Fruit fly (Drosophila melanogaster): ENCODE data around the gene CG32457.

- no peak for TF ChIP-seq CG8478 (optimal IDR thresholded peaks at IDR 0.05)
- TF ChIP-seq CTCF (optimal IDR thresholded peaks at IDR 0.05), result no peak
These were observed 42.0 kb upstream of the CG32457 start, which contains the start of gene Mes2 for dm6 chr3L:22945264-22945941.

Data from S2 (cell line).